Fruit fly (Drosophila melanogaster) whole organism, prepupa: Measurements from ENCODE around the gene CG12099.

ENCODE experiments used
- CG16779 ChIP-seq: fragments of 200-800 bp; sonication (Bioruptor generic); optimal IDR thresholded peaks from 3 replicates; lab custom pipeline; 2017; ENCODE audit warnings: missing biosample characterization, mild to moderate bottlenecking, missing genetic modification characterization
- CG32006 ChIP-seq: fragments of 200-800 bp; sonication (Bioruptor generic); optimal IDR thresholded peaks from 3 replicates; lab custom pipeline; 2017; ENCODE audit warnings: missing biosample characterization, mild to moderate bottlenecking, missing genetic modification characterization
- CG34406 ChIP-seq: fragments of 200-800 bp; sonication (Bioruptor generic); optimal IDR thresholded peaks from 3 replicates; lab custom pipeline; 2016; ENCODE audit warnings: missing biosample characterization, missing genetic modification characterization
- CG4318 ChIP-seq: fragments of 200-800 bp; sonication (Bioruptor generic); optimal IDR thresholded peaks from 3 replicates; lab custom pipeline; 2017; ENCODE audit warnings: missing biosample characterization, mild to moderate bottlenecking, missing genetic modification characterization
- CG6163 ChIP-seq: fragments of 200-800 bp; sonication (Bioruptor generic); IDR thresholded peaks from 3 replicates; pipeline ENCODE4 v1.3.6; 2022; ENCODE audit warnings: missing biosample characterization, missing genetic modification characterization
- CG6854 ChIP-seq: fragments of 200-800 bp; sonication (Bioruptor generic); optimal IDR thresholded peaks from 2 replicates; lab custom pipeline; 2017; ENCODE audit warnings: missing biosample characterization, mild to moderate bottlenecking, missing genetic modification characterization
- CG8119 ChIP-seq: fragments of 200-800 bp; sonication (Bioruptor generic); IDR thresholded peaks from 3 replicates; pipeline ENCODE4 v1.3.6; 2022; ENCODE audit warnings: missing biosample characterization, missing genetic modification characterization
- CG8632 ChIP-seq: fragments of 200-800 bp; sonication (Bioruptor generic); optimal IDR thresholded peaks from 3 replicates; lab custom pipeline; 2016; ENCODE audit warnings: missing biosample characterization, missing genetic modification characterization
- Gug ChIP-seq: fragments of 200-800 bp; sonication (Bioruptor generic); IDR thresholded peaks from 2 replicates; pipeline ENCODE4 v1.3.6; 2022; ENCODE audit warnings: missing biosample characterization, missing genetic modification characterization
- Hr39 ChIP-seq: fragments of 200-800 bp; sonication (Bioruptor generic); optimal IDR thresholded peaks from 2 replicates; lab custom pipeline; 2016; ENCODE audit warnings: missing biosample characterization, missing genetic modification characterization
- Sox102F ChIP-seq: fragments of 200-800 bp; sonication (Bioruptor generic); optimal IDR thresholded peaks from 2 replicates; lab custom pipeline; 2016; ENCODE audit warnings: missing biosample characterization, mild to moderate bottlenecking, missing genetic modification characterization
- acj6 ChIP-seq: fragments of 200-800 bp; sonication (Bioruptor generic); optimal IDR thresholded peaks from 3 replicates; lab custom pipeline; 2016; ENCODE audit warnings: missing biosample characterization, missing genetic modification characterization
- net ChIP-seq: fragments of 200-800 bp; sonication (Bioruptor generic); optimal IDR thresholded peaks from 3 replicates; lab custom pipeline; 2016; ENCODE audit warnings: missing biosample characterization, missing genetic modification characterization

DNA sequence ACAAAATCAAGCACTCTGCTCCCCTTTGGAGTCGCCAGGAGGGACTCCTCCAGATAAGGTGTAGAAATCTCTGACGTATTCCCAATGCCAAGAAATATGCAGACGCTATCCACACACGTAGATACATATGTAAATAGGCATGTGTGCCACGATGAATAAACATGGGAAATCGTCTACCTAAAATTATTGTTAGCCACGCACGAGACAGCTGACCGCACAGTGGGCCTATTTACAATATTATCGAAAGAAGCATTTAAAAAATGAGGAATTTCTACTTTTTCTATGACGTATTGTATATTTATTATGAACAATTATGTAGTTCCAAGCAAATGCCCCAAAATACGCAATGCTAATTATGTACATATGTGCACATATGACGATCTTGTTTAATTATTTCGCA is 9.1 kb downstream of the CG12099 start:
- TF ChIP-seq CG16779 (tag; lab: Kevin White, UChicago) (no peak), CG4318 (GFP tag; lab: Kevin White, UChicago) (no peak), Gug (GFP tag; lab: Robert Waterston, UW) (no peak), CG34406 (no peak), Sox102F (no peak), CG32006 (GFP tag; lab: Kevin White, UChicago) (no peak), CG6163 (GFP tag; lab: Robert Waterston, UW) (no peak), acj6 (GFP tag; lab: Kevin White, UChicago) (no peak), CG8632 (GFP tag; lab: Kevin White, UChicago) (no peak), CG6854 (GFP tag; lab: Kevin White, UChicago) (no peak), Hr39 (GFP tag; lab: Kevin White, UChicago) (no peak), CG8119 (no peak), net (GFP tag; lab: Kevin White, UChicago) (no peak)
